Fruit fly (Drosophila melanogaster) whole organism, embryonic: ENCODE results near the gene TM9SF3.

Source experiments
- Awh ChIP-seq: fragments of 200-800 bp; sonication (Bioruptor generic); IDR thresholded peaks from 2 replicates; pipeline ENCODE4, ENCODE4 v1.3.6; 2022; ENCODE audit warnings: missing biosample characterization, missing genetic modification characterization
- Blimp-1 ChIP-seq: fragments of 200-800 bp; sonication (Bioruptor generic); optimal IDR thresholded peaks from 3 replicates; lab custom pipeline; 2018; ENCODE audit warnings: missing biosample characterization, missing genetic modification characterization, mild to moderate bottlenecking, moderate library complexity, missing genetic modification reagents
- CG11085 ChIP-seq: fragments of 200-800 bp; sonication (Bioruptor generic); IDR thresholded peaks from 2 replicates; pipeline ENCODE4 v1.3.6; 2022; ENCODE audit warnings: missing biosample characterization, missing genetic modification characterization
- CG12659 ChIP-seq: fragments of 200-800 bp; sonication (Bioruptor generic); optimal IDR thresholded peaks from 3 replicates; lab custom pipeline; 2017; ENCODE audit warnings: mild to moderate bottlenecking, missing biosample characterization, missing genetic modification reagents, missing genetic modification characterization
- CG12942 ChIP-seq: fragments of 200-800 bp; sonication (Bioruptor generic); optimal IDR thresholded peaks from 3 replicates; lab custom pipeline; 2016; ENCODE audit warnings: missing biosample characterization, missing genetic modification characterization
- CG14014 ChIP-seq: fragments of 200-800 bp; sonication (Bioruptor generic); IDR thresholded peaks from 2 replicates; pipeline ENCODE4 v1.3.6; 2022; ENCODE audit warnings: missing biosample characterization, missing genetic modification characterization
- CG15011 ChIP-seq: fragments of 200-800 bp; sonication (Bioruptor generic); optimal IDR thresholded peaks from 3 replicates; lab custom pipeline; 2018; ENCODE audit warnings: missing biosample characterization, mild to moderate bottlenecking, missing genetic modification characterization
- CG3065 ChIP-seq: fragments of 200-800 bp; sonication (Bioruptor generic); optimal IDR thresholded peaks from 2 replicates; lab custom pipeline; 2016; ENCODE audit warnings: missing biosample characterization, missing genetic modification characterization
- CG32767 ChIP-seq: fragments of 200-800 bp; sonication (Bioruptor generic); IDR thresholded peaks from 2 replicates; pipeline ENCODE4 v1.3.6; 2022; ENCODE audit warnings: missing biosample characterization, missing genetic modification characterization
- CG33557 ChIP-seq: fragments of 200-800 bp; sonication (Bioruptor generic); optimal IDR thresholded peaks from 2 replicates; lab custom pipeline; 2019; ENCODE audit warnings: missing biosample characterization, mild to moderate bottlenecking, missing genetic modification characterization, moderate library complexity
- CG3838 ChIP-seq: fragments of 200-800 bp; sonication (Bioruptor generic); optimal IDR thresholded peaks from 3 replicates; lab custom pipeline; 2016; ENCODE audit warnings: missing biosample characterization, missing genetic modification characterization
- CG3995 ChIP-seq: fragments of 200-800 bp; sonication (Bioruptor generic); optimal IDR thresholded peaks from 3 replicates; lab custom pipeline; 2016; ENCODE audit warnings: missing biosample characterization, missing genetic modification characterization
- CG4282 ChIP-seq: fragments of 200-800 bp; sonication (Bioruptor generic); optimal IDR thresholded peaks from 2 replicates; lab custom pipeline; 2016; ENCODE audit warnings: missing biosample characterization, missing genetic modification characterization
- CG43689 ChIP-seq: fragments of 200-800 bp; sonication (Bioruptor generic); IDR thresholded peaks from 2 replicates; pipeline ENCODE4 v1.3.6; 2022; ENCODE audit warnings: missing biosample characterization, missing genetic modification characterization
- CG4617 ChIP-seq: fragments of 200-800 bp; sonication (Bioruptor generic); optimal IDR thresholded peaks from 3 replicates; lab custom pipeline; 2016; ENCODE audit warnings: missing biosample characterization, missing genetic modification characterization, borderline replicate concordance
- CG6689 ChIP-seq: fragments of 200-800 bp; sonication (Bioruptor generic); IDR thresholded peaks from 2 replicates; pipeline ENCODE4 v1.3.6; 2022; ENCODE audit warnings: missing biosample characterization, missing genetic modification characterization
- CG7372 ChIP-seq: fragments of 200-800 bp; sonication (Bioruptor generic); IDR thresholded peaks from 2 replicates; pipeline ENCODE4 v1.3.6; 2022; ENCODE audit warnings: missing biosample characterization, missing genetic modification characterization
- CG7556 ChIP-seq: fragments of 200-800 bp; sonication (Bioruptor generic); optimal IDR thresholded peaks from 2 replicates; lab custom pipeline; 2017; ENCODE audit warnings: missing biosample characterization, mild to moderate bottlenecking, missing genetic modification characterization
- CG7928 ChIP-seq: fragments of 200-800 bp; sonication (Bioruptor generic); optimal IDR thresholded peaks from 2 replicates; lab custom pipeline; 2017; ENCODE audit warnings: missing biosample characterization, mild to moderate bottlenecking, missing genetic modification characterization
- CG8478 ChIP-seq: fragments of >200 bp; optimal IDR thresholded peaks from 2 replicates; lab custom pipeline; 2018
- CG9797 ChIP-seq: fragments of 200-800 bp; sonication (Bioruptor generic); optimal IDR thresholded peaks from 3 replicates; lab custom pipeline; 2018; ENCODE audit warnings: missing biosample characterization, mild to moderate bottlenecking, missing genetic modification characterization
- Doc2 ChIP-seq: fragments of 200-800 bp; sonication (Bioruptor generic); IDR thresholded peaks from 2 replicates; pipeline ENCODE4 v1.3.6; 2022; ENCODE audit warnings: missing biosample characterization, missing genetic modification characterization
- Dref ChIP-seq: fragments of 200-800 bp; sonication (Bioruptor generic); IDR thresholded peaks from 2 replicates; pipeline ENCODE4 v1.3.6; 2022; ENCODE audit warnings: missing biosample characterization, missing genetic modification characterization
- Ets65A ChIP-seq: fragments of 200-800 bp; sonication (Bioruptor generic); peaks from one replicate; lab custom pipeline; 2016; ENCODE audit warnings: missing biosample characterization, missing genetic modification characterization
- Ets97D ChIP-seq: fragments of 200-800 bp; sonication (Bioruptor generic); optimal IDR thresholded peaks from 3 replicates; lab custom pipeline; 2016; ENCODE audit warnings: missing biosample characterization, missing genetic modification characterization
- HLH4C ChIP-seq: fragments of 200-800 bp; sonication (Bioruptor generic); IDR thresholded peaks from 3 replicates; pipeline ENCODE4 v1.3.6; 2022; ENCODE audit warnings: missing biosample characterization, missing genetic modification characterization; ENCODE audit not compliant: partially characterized antibody
- Hey ChIP-seq: fragments of 200-800 bp; sonication (Bioruptor generic); optimal IDR thresholded peaks from 3 replicates; lab custom pipeline; 2018; ENCODE audit warnings: missing biosample characterization, mild to moderate bottlenecking, missing genetic modification characterization
- al ChIP-seq: fragments of 200-800 bp; sonication (Bioruptor generic); IDR thresholded peaks from 2 replicates; pipeline ENCODE4 v1.3.6; 2022; ENCODE audit warnings: missing biosample characterization, missing genetic modification characterization
- bsh ChIP-seq, 2 experiments: fragments of 200-800 bp; sonication (Bioruptor generic); optimal IDR thresholded peaks; 2 replicates each; lab custom pipeline; 2017 to 2018; ENCODE audit warnings: mild to moderate bottlenecking in 2 of 2, missing biosample characterization in 2 of 2, missing genetic modification characterization in 2 of 2, moderate library complexity in 1 of 2
- cas ChIP-seq: fragments of 200-800 bp; sonication (Bioruptor generic); IDR thresholded peaks from 2 replicates; pipeline ENCODE4 v1.3.6; 2022; ENCODE audit warnings: missing biosample characterization, missing genetic modification characterization
- chinmo ChIP-seq: fragments of 200-800 bp; sonication (Bioruptor generic); IDR thresholded peaks from 4 replicates; pipeline ENCODE4 v1.3.6; 2022; ENCODE audit warnings: missing biosample characterization, missing genetic modification characterization; ENCODE audit not compliant: partially characterized antibody
- croc ChIP-seq: fragments of 200-800 bp; sonication (Bioruptor generic); conservative IDR thresholded peaks from 3 replicates; pipeline ENCODE4 v1.3.6; 2022; ENCODE audit warnings: missing biosample characterization, missing genetic modification characterization
- emc ChIP-seq: fragments of 200-800 bp; sonication (Bioruptor generic); optimal IDR thresholded peaks from 2 replicates; lab custom pipeline; 2016; ENCODE audit warnings: missing biosample characterization, missing genetic modification characterization
- en ChIP-seq: fragments of 200-800 bp; sonication (Bioruptor generic); optimal IDR thresholded peaks from 2 replicates; lab custom pipeline; 2016; ENCODE audit warnings: missing biosample characterization, missing genetic modification characterization
- eve ChIP-seq, 2 experiments: fragments of >200 bp; optimal IDR thresholded peaks; 2 replicates each; lab custom pipeline; 2017; ENCODE audit warnings: missing biosample characterization in 2 of 2, missing genetic modification characterization in 2 of 2
- fru ChIP-seq: fragments of >200 bp; optimal IDR thresholded peaks from 2 replicates; lab custom pipeline; 2017
- grau ChIP-seq: fragments of 200-800 bp; optimal IDR thresholded peaks from 3 replicates; lab custom pipeline; 2019; ENCODE audit warnings: missing biosample characterization, mild to moderate bottlenecking, missing genetic modification characterization, moderate library complexity
- ind ChIP-seq: fragments of 200-800 bp; sonication (Bioruptor generic); optimal IDR thresholded peaks from 3 replicates; lab custom pipeline; 2016; ENCODE audit warnings: missing biosample characterization, missing genetic modification characterization
- kni ChIP-seq: fragments of 200-800 bp; sonication (Bioruptor generic); optimal IDR thresholded peaks from 3 replicates; lab custom pipeline; 2017; ENCODE audit warnings: mild to moderate bottlenecking, missing biosample characterization, missing genetic modification reagents, missing genetic modification characterization
- lov ChIP-seq, 2 experiments: fragments of 200-800 bp in 1 of 2; fragments of >200 bp in 1 of 2; sonication (Bioruptor generic) in 1 of 2; IDR thresholded peaks in 1 of 2; optimal IDR thresholded peaks in 1 of 2; 2 replicates in 1 of 2; 3 replicates in 1 of 2; pipeline versions ENCODE4 v1.3.6 to Lab custom; 2017 to 2022; ENCODE audit warnings: missing biosample characterization in 1 of 2, missing genetic modification characterization in 1 of 2
- maf-S ChIP-seq: fragments of 200-800 bp; sonication (Bioruptor generic); optimal IDR thresholded peaks from 2 replicates; lab custom pipeline; 2016; ENCODE audit warnings: missing biosample characterization, missing genetic modification characterization
- nerfin-2 ChIP-seq: fragments of 200-800 bp; sonication (Bioruptor generic); IDR thresholded peaks from 2 replicates; pipeline ENCODE4 v1.3.6; 2022; ENCODE audit warnings: missing biosample characterization, missing genetic modification characterization; ENCODE audit not compliant: partially characterized antibody
- phol ChIP-seq: fragments of 200-800 bp; sonication (Bioruptor generic); optimal IDR thresholded peaks from 3 replicates; lab custom pipeline; 2018; ENCODE audit warnings: missing biosample characterization, mild to moderate bottlenecking, missing genetic modification characterization, moderate library complexity
- rib ChIP-seq: fragments of 200-800 bp; sonication (Bioruptor generic); IDR thresholded peaks from 2 replicates; pipeline ENCODE4 v1.3.6; 2022; ENCODE audit warnings: missing biosample characterization, missing genetic modification characterization
- seq ChIP-seq: fragments of 200-800 bp; sonication (Bioruptor generic); IDR thresholded peaks from 2 replicates; pipeline ENCODE4 v1.3.6; 2022; ENCODE audit warnings: missing biosample characterization, missing genetic modification characterization
- slp2 ChIP-seq: fragments of 200-800 bp; sonication (Bioruptor generic); optimal IDR thresholded peaks from 2 replicates; lab custom pipeline; 2016; ENCODE audit warnings: missing biosample characterization, missing genetic modification characterization
- sr ChIP-seq: fragments of 200-800 bp; sonication (Bioruptor generic); IDR thresholded peaks from 3 replicates; pipeline ENCODE4 v1.3.6; 2022; ENCODE audit warnings: missing biosample characterization, missing genetic modification characterization
- sug ChIP-seq: fragments of 200-800 bp; optimal IDR thresholded peaks from 2 replicates; lab custom pipeline; 2019; ENCODE audit warnings: missing biosample characterization, mild to moderate bottlenecking, missing genetic modification characterization, moderate library complexity
- unc-4 ChIP-seq: fragments of 200-800 bp; sonication (Bioruptor generic); IDR thresholded peaks from 2 replicates; pipeline ENCODE4 v1.3.6; 2022; ENCODE audit warnings: missing biosample characterization, missing genetic modification characterization; ENCODE audit not compliant: partially characterized antibody
- unpg ChIP-seq: fragments of 200-800 bp; sonication (Bioruptor generic); optimal IDR thresholded peaks from 3 replicates; lab custom pipeline; 2018; ENCODE audit warnings: missing biosample characterization, mild to moderate bottlenecking, missing genetic modification characterization, moderate library complexity

Gene TM9SF3

DNA sequence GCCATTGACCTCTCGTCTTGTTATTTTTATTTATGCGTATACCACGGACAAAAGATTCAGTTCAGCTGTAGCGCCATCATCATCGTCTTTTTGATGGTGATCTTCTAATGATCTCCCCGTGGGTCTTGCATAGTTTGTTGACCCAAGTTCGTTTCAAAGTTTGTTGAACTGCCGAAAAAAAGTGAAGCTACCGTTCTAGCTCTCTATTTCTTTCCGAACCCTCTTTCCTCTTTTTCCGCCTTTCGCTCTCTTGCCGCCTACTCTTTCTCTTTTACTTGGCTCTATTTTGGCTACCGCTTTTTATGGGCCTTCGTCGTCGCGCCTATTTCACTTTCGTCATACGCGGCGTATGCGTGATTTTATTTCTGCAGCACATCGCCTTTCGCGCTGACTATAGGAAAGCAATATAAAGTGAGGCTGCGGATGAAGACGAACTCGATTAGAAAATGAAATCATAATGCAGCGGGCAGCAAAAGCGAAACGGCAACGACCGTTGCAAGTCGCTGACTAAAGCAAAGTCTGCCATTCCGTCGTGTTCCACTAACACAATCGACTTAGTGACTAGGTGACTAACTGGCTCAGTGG, 5.1 kb upstream of the TM9SF3 start (continued):
- TF ChIP-seq bsh (GFP tag; optimal IDR thresholded peaks at IDR 0.05; lab: Kevin White, UChicago): no peak
- no peak for TF ChIP-seq CG3065 (GFP tag; lab: Kevin White, UChicago)
- TF ChIP-seq kni: peak; percentile 44
- no peak for TF ChIP-seq CG3838
- no peak for TF ChIP-seq al (GFP tag; lab: Robert Waterston, UW)
- TF ChIP-seq CG7372 (GFP tag; lab: Robert Waterston, UW): peak; percentile 76
- TF ChIP-seq Ets65A (GFP tag; lab: Kevin White, UChicago): peak; percentile 82
- TF ChIP-seq fru (lab: Kevin White, UChicago): no peak
- no peak for TF ChIP-seq seq
- peak; percentile 99 for TF ChIP-seq Blimp-1 (GFP tag; lab: Kevin White, UChicago)

DNA sequence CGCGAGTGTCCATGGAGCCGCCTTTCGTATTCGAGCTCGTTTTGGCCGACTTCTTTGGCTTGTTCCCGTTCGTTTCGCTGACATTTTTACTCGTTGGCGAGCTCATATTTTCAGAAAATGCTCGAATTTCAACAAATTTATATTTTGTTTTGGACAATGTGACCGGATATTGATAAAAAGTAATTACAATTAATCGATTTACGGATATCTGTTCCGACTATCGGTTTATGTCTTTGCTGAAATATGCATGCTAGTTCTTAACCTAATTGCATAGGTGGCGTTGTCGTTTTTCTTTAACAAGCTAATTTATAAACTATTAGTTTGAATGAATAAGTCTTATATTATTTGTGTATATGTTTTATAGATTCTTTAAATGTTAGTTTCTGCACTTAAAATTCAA, 4.3 kb upstream of the TM9SF3 start, which contains the start of gene Eaf6:
Gene Eaf6, minus strand, starts transcription at position 173 of the 400 bp plus-strand sequence.
- no peak for TF ChIP-seq CG4282 (GFP tag; lab: Kevin White, UChicago)
- no peak for TF ChIP-seq sr (GFP tag; lab: Robert Waterston, UW)
- no peak for TF ChIP-seq lov (optimal IDR thresholded peaks at IDR 0.05; lab: Kevin White, UChicago)
- no peak for TF ChIP-seq lov (GFP tag; IDR thresholded peaks at IDR 0.05; lab: Robert Waterston, UW)
- no peak for TF ChIP-seq CG14014 (GFP tag; lab: Robert Waterston, UW)
- TF ChIP-seq CG11085 (GFP tag; lab: Robert Waterston, UW): no peak
- no peak for TF ChIP-seq emc
- TF ChIP-seq nerfin-2: peak; percentile 21; the same call in 1 of the 2 replicates
- no peak for TF ChIP-seq eve (GFP tag; optimal IDR thresholded peaks at IDR 0.05; lab: Kevin White, UChicago)
- peak; percentile 56 for TF ChIP-seq CG9797 (GFP tag; lab: Kevin White, UChicago)
- TF ChIP-seq CG7928 (GFP tag; lab: Kevin White, UChicago): no peak
- no peak for TF ChIP-seq CG8478 (lab: Kevin White, UChicago)
- TF ChIP-seq maf-S (GFP tag; lab: Kevin White, UChicago): no peak
- no peak for TF ChIP-seq slp2
- peak; percentile 36 for TF ChIP-seq sug (tag; lab: Kevin White, UChicago)
- peak; percentile 88 for TF ChIP-seq CG4617
- TF ChIP-seq unpg (GFP tag; lab: Kevin White, UChicago): peak; percentile 8
- peak; percentile 7 for TF ChIP-seq grau (tag; lab: Kevin White, UChicago)
- no peak for TF ChIP-seq chinmo
- peak; percentile 30 for TF ChIP-seq phol (tag; lab: Kevin White, UChicago)
- TF ChIP-seq unc-4 (GFP tag; lab: Robert Waterston, UW): peak; percentile 50; the same call in 1 of the 2 replicates
- peak; percentile 25 for TF ChIP-seq CG3995 (GFP tag; lab: Kevin White, UChicago)
- TF ChIP-seq CG43689 (GFP tag; lab: Robert Waterston, UW): no peak
- TF ChIP-seq CG12659 (GFP tag; lab: Kevin White, UChicago): peak; percentile 58
- no peak for TF ChIP-seq cas (GFP tag; lab: Robert Waterston, UW)
- TF ChIP-seq CG7556 (GFP tag; lab: Kevin White, UChicago): no peak
- TF ChIP-seq CG12942: no peak
- no peak for TF ChIP-seq CG6689
- TF ChIP-seq CG15011 (GFP tag; lab: Kevin White, UChicago): no peak
- peak; percentile 50 for TF ChIP-seq Ets97D (GFP tag; lab: Kevin White, UChicago)
- no peak for TF ChIP-seq CG32767
- no peak for TF ChIP-seq Awh
- peak; percentile 88 for TF ChIP-seq Dref
- no peak for TF ChIP-seq HLH4C
- TF ChIP-seq rib (GFP tag; lab: Robert Waterston, UW): no peak
- no peak for TF ChIP-seq Hey (tag; lab: Kevin White, UChicago)
- no peak for TF ChIP-seq croc (GFP tag; lab: Robert Waterston, UW)
- TF ChIP-seq ind (GFP tag; lab: Kevin White, UChicago): no peak
- TF ChIP-seq CG33557 (GFP tag; lab: Kevin White, UChicago): no peak
- TF ChIP-seq Doc2 (GFP tag; lab: Robert Waterston, UW): no peak
- TF ChIP-seq en (GFP tag; lab: Kevin White, UChicago): no peak
